Worm (Caenorhabditis elegans): Measurements from ENCODE around the gene apb-1.

The apb-1 gene

ce11 chrIII:2596984-2597454 is at the start of gene apb-1:
Gene apb-1 (minus strand): TSS chrIII:2597034.
- TF ChIP-seq flt-1 (GFP tag; IDR thresholded peaks at IDR 0.05) (peak; percentile 80), klf-2 (GFP tag; conservative IDR thresholded peaks at IDR 0.05) (0 out of 2 replicates have a peak, but pooled peaks have one; percentile 34), ztf-23 (GFP tag; IDR thresholded peaks at IDR 0.05) (peak; percentile 85), cog-1 (tag; optimal IDR thresholded peaks at IDR 0.05) (peak; percentile 35), ztf-29 (GFP tag; IDR thresholded peaks at IDR 0.05) (peak; percentile 39; the same call in 1 of the 2 replicates), tab-1 (GFP tag; IDR thresholded peaks at IDR 0.05) (peak; percentile 63; the same call in 1 of the 2 replicates), T22C8.4 (GFP tag; IDR thresholded peaks at IDR 0.05) (peak; percentile 83), ref-1 (GFP tag; conservative IDR thresholded peaks at IDR 0.05) (0 out of 2 replicates have a peak, but pooled peaks have one; percentile 24), med-1 (GFP tag; optimal IDR thresholded peaks at IDR 0.05; ENCODE audit: insufficient read depth) (peak; percentile 18)

- TF ChIP-seq cog-1 (tag; optimal IDR thresholded peaks at IDR 0.05) (no peak), T22C8.4 (GFP tag; IDR thresholded peaks at IDR 0.05) (no peak), ztf-23 (GFP tag; IDR thresholded peaks at IDR 0.05) (no peak), ref-1 (GFP tag; conservative IDR thresholded peaks at IDR 0.05) (no peak), med-1 (GFP tag; optimal IDR thresholded peaks at IDR 0.05; ENCODE audit: insufficient read depth) (no peak), ztf-29 (GFP tag; IDR thresholded peaks at IDR 0.05) (no peak), flt-1 (GFP tag; IDR thresholded peaks at IDR 0.05) (no peak), tab-1 (GFP tag; IDR thresholded peaks at IDR 0.05) (no peak), klf-2 (GFP tag; conservative IDR thresholded peaks at IDR 0.05) (no peak)
Observed at ce11 chrIII:2641659-2642058, 44.8 kb upstream of the apb-1 start.

ce11 chrIII:2636137-2636536 is 39.3 kb upstream of the apb-1 start, which contains the start of gene zmp-2:
Gene zmp-2 (plus strand): TSS chrIII:2636383.
- 0 out of 2 replicates have a peak, but pooled peaks have one; percentile 27 for TF ChIP-seq klf-2 (GFP tag; conservative IDR thresholded peaks at IDR 0.05)
- TF ChIP-seq cog-1 (tag; optimal IDR thresholded peaks at IDR 0.05), result no peak
- no peak for TF ChIP-seq tab-1 (GFP tag; IDR thresholded peaks at IDR 0.05)

DNA sequence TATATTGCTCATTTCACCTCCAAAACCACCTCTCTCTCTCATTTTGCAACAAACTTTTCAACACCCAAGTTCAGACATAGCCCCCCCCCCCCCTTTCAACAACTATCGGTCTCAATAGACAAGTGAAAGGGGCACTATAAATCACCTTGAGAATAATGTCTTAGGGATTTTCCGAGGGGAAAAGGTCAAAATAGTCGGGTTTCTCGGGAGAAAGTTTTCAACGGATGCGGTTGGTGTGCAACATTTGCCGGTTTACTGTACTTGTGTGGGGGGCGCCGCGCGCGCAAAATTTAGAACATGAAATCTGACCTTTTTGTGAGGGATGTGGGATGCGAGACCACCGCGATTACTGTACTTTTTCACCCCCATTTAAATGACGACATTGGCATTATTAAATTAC is 37.7 kb upstream of the apb-1 start:
- TF ChIP-seq med-1 (GFP tag; optimal IDR thresholded peaks at IDR 0.05; ENCODE audit: insufficient read depth), result no peak

- TF ChIP-seq ref-1 (GFP tag; conservative IDR thresholded peaks at IDR 0.05), result no peak
- no peak for TF ChIP-seq T22C8.4 (GFP tag; IDR thresholded peaks at IDR 0.05)
- no peak for TF ChIP-seq ztf-29 (GFP tag; IDR thresholded peaks at IDR 0.05)
Observed at ce11 chrIII:2632819-2633398, 36.1 kb upstream of the apb-1 start.

- TF ChIP-seq ref-1 (GFP tag; conservative IDR thresholded peaks at IDR 0.05) (no peak), tab-1 (GFP tag; IDR thresholded peaks at IDR 0.05) (no peak), ztf-23 (GFP tag; IDR thresholded peaks at IDR 0.05) (no peak), ztf-29 (GFP tag; IDR thresholded peaks at IDR 0.05) (no peak), flt-1 (GFP tag; IDR thresholded peaks at IDR 0.05) (no peak), T22C8.4 (GFP tag; IDR thresholded peaks at IDR 0.05) (no peak), med-1 (GFP tag; optimal IDR thresholded peaks at IDR 0.05; ENCODE audit: insufficient read depth) (no peak), klf-2 (GFP tag; conservative IDR thresholded peaks at IDR 0.05) (no peak), cog-1 (tag; optimal IDR thresholded peaks at IDR 0.05) (no peak)
Observed at ce11 chrIII:2628690-2629089, 31.9 kb upstream of the apb-1 start, which contains the start of gene acbp-8. Gene acbp-8 (plus strand): TSS chrIII:2629013.

DNA sequence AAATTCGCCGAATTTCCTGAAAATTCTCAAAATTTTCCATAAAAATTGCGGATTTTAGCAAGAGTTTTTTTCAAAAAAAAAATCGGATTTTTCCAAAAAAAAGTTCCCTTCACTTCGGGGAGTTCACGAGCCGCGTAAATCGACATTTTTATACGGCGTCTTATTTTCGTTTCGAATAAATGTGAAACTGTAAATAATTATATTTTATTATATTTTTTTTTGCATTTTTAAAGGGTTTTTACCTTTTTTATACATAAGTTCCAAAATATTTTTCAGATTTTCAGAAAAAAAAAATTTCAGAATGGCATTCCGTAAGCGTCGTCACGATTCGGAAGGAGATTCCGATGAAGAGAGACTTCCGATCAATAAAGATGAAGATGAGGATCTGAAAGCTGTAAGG is 26.0 kb upstream of the apb-1 start, which contains the start of gene Y71H2B.2:
Y71H2B.2 (plus strand) TSS at position 301 of the 400 bp plus-strand sequence.
- no peak for TF ChIP-seq ztf-23 (GFP tag; IDR thresholded peaks at IDR 0.05)
- TF ChIP-seq flt-1 (GFP tag; IDR thresholded peaks at IDR 0.05), result no peak
- TF ChIP-seq tab-1 (GFP tag; IDR thresholded peaks at IDR 0.05), result no peak
- no peak for TF ChIP-seq ztf-29 (GFP tag; IDR thresholded peaks at IDR 0.05)
- no peak for TF ChIP-seq med-1 (GFP tag; optimal IDR thresholded peaks at IDR 0.05; ENCODE audit: insufficient read depth)
- TF ChIP-seq ref-1 (GFP tag; conservative IDR thresholded peaks at IDR 0.05), result no peak

- TF ChIP-seq tab-1 (GFP tag; IDR thresholded peaks at IDR 0.05) (no peak), ztf-29 (GFP tag; IDR thresholded peaks at IDR 0.05) (no peak), T22C8.4 (GFP tag; IDR thresholded peaks at IDR 0.05) (no peak), flt-1 (GFP tag; IDR thresholded peaks at IDR 0.05) (no peak), cog-1 (tag; optimal IDR thresholded peaks at IDR 0.05) (no peak), med-1 (GFP tag; optimal IDR thresholded peaks at IDR 0.05; ENCODE audit: insufficient read depth) (no peak), ztf-23 (GFP tag; IDR thresholded peaks at IDR 0.05) (no peak), ref-1 (GFP tag; conservative IDR thresholded peaks at IDR 0.05) (no peak), klf-2 (GFP tag; conservative IDR thresholded peaks at IDR 0.05) (no peak)
Observed at ce11 chrIII:2619559-2619958, 22.7 kb upstream of the apb-1 start, which contains the start of gene ppfr-4. Gene ppfr-4 (plus strand): TSS chrIII:2619936.

DNA sequence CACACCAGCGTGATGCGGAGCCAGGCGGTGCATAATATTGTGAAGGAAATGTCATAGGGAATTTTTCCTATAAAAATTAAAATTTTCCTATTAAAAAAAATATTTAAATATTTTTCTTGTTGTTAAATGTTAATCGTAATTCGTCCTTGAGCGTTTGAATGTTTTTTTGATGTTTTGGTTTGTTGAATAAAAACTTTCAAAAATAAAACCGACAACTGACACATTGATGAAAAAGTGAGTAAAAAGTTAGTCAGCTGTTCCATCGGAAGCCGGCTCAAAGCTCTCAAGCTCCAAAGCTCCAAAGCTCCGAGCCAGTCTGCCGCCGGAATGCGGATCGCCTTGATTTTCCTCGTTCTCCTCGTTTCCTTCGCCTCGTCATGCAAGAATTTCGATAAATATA is 21.8 kb upstream of the apb-1 start, which contains the start of gene Y71H2B.4:
Y71H2B.4 (plus strand) TSS at position 301 of the 400 bp plus-strand sequence.
- no peak for TF ChIP-seq ref-1 (GFP tag; conservative IDR thresholded peaks at IDR 0.05)
- no peak for TF ChIP-seq flt-1 (GFP tag; IDR thresholded peaks at IDR 0.05)
- TF ChIP-seq T22C8.4 (GFP tag; IDR thresholded peaks at IDR 0.05), result no peak
- TF ChIP-seq tab-1 (GFP tag; IDR thresholded peaks at IDR 0.05), result no peak
- TF ChIP-seq med-1 (GFP tag; optimal IDR thresholded peaks at IDR 0.05; ENCODE audit: insufficient read depth), result no peak
- no peak for TF ChIP-seq ztf-23 (GFP tag; IDR thresholded peaks at IDR 0.05)
- no peak for TF ChIP-seq klf-2 (GFP tag; conservative IDR thresholded peaks at IDR 0.05)

DNA sequence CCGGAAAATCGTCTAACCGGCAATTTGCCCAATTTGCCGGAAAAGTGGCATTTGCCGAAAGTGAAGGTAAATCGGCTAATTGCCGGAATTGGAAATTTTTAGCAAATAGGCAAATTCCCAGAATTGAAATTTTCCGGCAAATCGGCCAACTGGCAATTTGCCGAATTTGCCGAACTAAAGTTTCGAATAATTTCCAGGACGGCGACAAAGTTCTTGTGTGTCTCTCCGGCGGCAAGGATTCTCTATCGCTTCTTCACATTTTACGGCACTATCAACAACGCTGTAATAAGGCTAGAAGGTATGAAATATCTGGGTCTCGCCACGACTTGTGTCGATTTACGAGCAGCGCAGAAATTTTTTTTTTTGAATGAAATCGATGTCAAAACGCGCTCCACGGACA is 19.4 kb upstream of the apb-1 start:
- TF ChIP-seq T22C8.4 (GFP tag; IDR thresholded peaks at IDR 0.05) (no peak), ztf-23 (GFP tag; IDR thresholded peaks at IDR 0.05) (no peak), med-1 (GFP tag; optimal IDR thresholded peaks at IDR 0.05; ENCODE audit: insufficient read depth) (no peak), flt-1 (GFP tag; IDR thresholded peaks at IDR 0.05) (no peak), klf-2 (GFP tag; conservative IDR thresholded peaks at IDR 0.05) (no peak), cog-1 (tag; optimal IDR thresholded peaks at IDR 0.05) (no peak), tab-1 (GFP tag; IDR thresholded peaks at IDR 0.05) (no peak), ztf-29 (GFP tag; IDR thresholded peaks at IDR 0.05) (no peak), ref-1 (GFP tag; conservative IDR thresholded peaks at IDR 0.05) (no peak)

All from whole organism, midembryonic.